Fruit fly (Drosophila melanogaster): ENCODE results near the gene CG4766.

DNA sequence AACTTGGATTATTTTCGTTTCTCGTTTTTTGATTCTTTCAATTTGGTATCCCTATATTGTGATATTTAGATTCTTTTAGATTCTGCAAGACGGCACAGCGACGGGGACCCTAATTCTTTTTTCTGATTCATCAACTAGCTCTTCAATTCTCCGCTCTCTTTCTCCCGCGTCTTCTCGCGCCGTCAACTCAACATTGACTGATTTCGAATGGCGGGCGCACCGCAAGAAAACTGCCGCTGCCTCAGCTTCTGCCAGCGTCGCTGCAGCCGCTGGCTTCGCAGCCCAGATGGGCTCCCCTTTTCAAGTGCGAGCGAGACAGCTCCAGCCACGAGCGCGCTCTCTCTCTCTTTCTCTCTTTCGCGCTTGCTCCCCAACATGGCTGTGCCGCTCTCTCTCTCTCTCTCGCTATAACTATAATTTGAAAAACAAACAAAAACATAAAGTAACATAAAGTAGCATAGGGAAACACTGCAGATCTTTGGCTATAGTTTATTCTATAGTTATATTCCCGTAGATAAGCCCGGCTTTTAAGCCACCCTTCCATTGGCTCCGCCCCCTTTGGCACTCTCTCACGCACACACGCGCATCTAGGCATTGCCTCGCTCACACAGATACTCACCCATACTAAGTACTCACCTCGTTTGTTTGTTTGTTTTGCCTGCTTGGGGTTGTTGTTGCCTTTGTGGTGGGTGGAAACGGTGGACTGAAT, 12.5 kb upstream of the CG4766 start, which contains the start of gene mab-21:
- TF ChIP-seq N (GFP tag; optimal IDR thresholded peaks at IDR 0.05) (peak; percentile 20), Myc (optimal IDR thresholded peaks at IDR 0.05) (no peak), woc (GFP tag; optimal IDR thresholded peaks at IDR 0.05) (no peak), Hr78 (GFP tag; optimal IDR thresholded peaks at IDR 0.05) (no peak), ey (GFP tag; optimal IDR thresholded peaks at IDR 0.05) (no peak), Rel (GFP tag; optimal IDR thresholded peaks at IDR 0.05) (no peak), Rel (tag; optimal IDR thresholded peaks at IDR 0.05) (no peak), Abd-B (GFP tag; optimal IDR thresholded peaks at IDR 0.05) (no peak), dl (GFP tag; optimal IDR thresholded peaks at IDR 0.05; ENCODE audit: insufficient read depth in 1 of 2, partially characterized antibody in 2 of 2) (no peak)
